Fruit fly (Drosophila melanogaster): ENCODE data around the gene CG14435.

Gene CG14435

dm6 chrX:6849178-6849956, 5.6 kb upstream of the CG14435 start, which contains the start of the genes Cht11 and CG4558 (continued):
- TF ChIP-seq CG14710 (tag; optimal IDR thresholded peaks at IDR 0.05) = peak; percentile 80
- peak; percentile 62 for TF ChIP-seq CG8290 (GFP tag; optimal IDR thresholded peaks at IDR 0.05)
- peak in 1 of 2 experiments; percentile 56 for TF ChIP-seq CG8290 (tag; optimal IDR thresholded peaks at IDR 0.05)
- no peak for TF ChIP-seq sim (GFP tag; IDR thresholded peaks at IDR 0.05)
- TF ChIP-seq CG11504 (tag; optimal IDR thresholded peaks at IDR 0.05) = peak; percentile 85
- peak; percentile 48 for TF ChIP-seq Ravus (GFP tag; IDR thresholded peaks at IDR 0.05)
- TF ChIP-seq CG13775 (GFP tag; optimal IDR thresholded peaks at IDR 0.05) = peak; percentile 80
- TF ChIP-seq CG12155 (GFP tag; optimal IDR thresholded peaks at IDR 0.05) = peak; percentile 80
- TF ChIP-seq gem (tag; optimal IDR thresholded peaks at IDR 0.05) = peak; percentile 92
- TF ChIP-seq CG6175 (GFP tag; IDR thresholded peaks at IDR 0.05) = peak; percentile 47; the same call in 1 of the 3 replicates
- 0 out of 2 replicates have a peak, but pooled peaks have one; percentile 38 for TF ChIP-seq inv (GFP tag; IDR thresholded peaks at IDR 0.05; ENCODE audit: partially characterized antibody)
- peak; percentile 45 for TF ChIP-seq CG3838 (GFP tag; optimal IDR thresholded peaks at IDR 0.05)
- TF ChIP-seq lmd (GFP tag; IDR thresholded peaks at IDR 0.05) = peak; percentile 87
- TF ChIP-seq HLH54F (GFP tag; optimal IDR thresholded peaks at IDR 0.05) = peak; percentile 63
- TF ChIP-seq en (GFP tag; optimal IDR thresholded peaks at IDR 0.05) = no peak
- peak; percentile 69 for TF ChIP-seq CG13123 (GFP tag; optimal IDR thresholded peaks at IDR 0.05)
- peak; percentile 71 for TF ChIP-seq cato (GFP tag; optimal IDR thresholded peaks at IDR 0.05; ENCODE audit: borderline replicate concordance)
- peak; percentile 7 for TF ChIP-seq CG6765 (GFP tag; optimal IDR thresholded peaks at IDR 0.05)
- TF ChIP-seq CG4854 (GFP tag; optimal IDR thresholded peaks at IDR 0.05) = peak; percentile 62
- peak; percentile 58; the same call in 1 of the 2 replicates for TF ChIP-seq CG32767 (GFP tag; IDR thresholded peaks at IDR 0.05)
- peak; percentile 54 for TF ChIP-seq stwl (tag; optimal IDR thresholded peaks at IDR 0.05)
- peak; percentile 52 for TF ChIP-seq Deaf1 (tag; optimal IDR thresholded peaks at IDR 0.05)
- peak; percentile 87 for TF ChIP-seq sisA (GFP tag; IDR thresholded peaks at IDR 0.05)
- no peak for TF ChIP-seq sima (GFP tag; optimal IDR thresholded peaks at IDR 0.05)
- peak; percentile 66 for TF ChIP-seq vfl (GFP tag; optimal IDR thresholded peaks at IDR 0.05)
- TF ChIP-seq bbx (GFP tag; IDR thresholded peaks at IDR 0.05; ENCODE audit: partially characterized antibody) = peak; percentile 50; the same call in 1 of the 2 replicates
- TF ChIP-seq CG6689 (GFP tag; IDR thresholded peaks at IDR 0.05) = peak; percentile 82
- TF ChIP-seq CG1832 (GFP tag; optimal IDR thresholded peaks at IDR 0.05) = no peak
- TF ChIP-seq NfI (GFP tag; optimal IDR thresholded peaks at IDR 0.05) = peak; percentile 80
- peak; percentile 71 for TF ChIP-seq fd96Cb (tag; optimal IDR thresholded peaks at IDR 0.05)
- TF ChIP-seq CG15514 (GFP tag; optimal IDR thresholded peaks at IDR 0.05) = peak; percentile 81
- 0 out of 3 replicates have a peak, but pooled peaks have one; percentile 45 for TF ChIP-seq CG2199 (GFP tag; IDR thresholded peaks at IDR 0.05)
- TF ChIP-seq Stat92E (GFP tag; optimal IDR thresholded peaks at IDR 0.05) = peak in 1 of 3 experiments; percentile 2
- peak; percentile 78 for TF ChIP-seq CG1602 (GFP tag; optimal IDR thresholded peaks at IDR 0.05)
- TF ChIP-seq Tbp (GFP tag; optimal IDR thresholded peaks at IDR 0.05) = no peak
- no peak for TF ChIP-seq ato (GFP tag; IDR thresholded peaks at IDR 0.05; ENCODE audit: partially characterized antibody)
- peak; percentile 24; the same call in 1 of the 2 replicates for TF ChIP-seq tna (GFP tag; IDR thresholded peaks at IDR 0.05; ENCODE audit: partially characterized antibody)
- no peak for TF ChIP-seq eyg (GFP tag; optimal IDR thresholded peaks at IDR 0.05)
- peak; percentile 62 for TF ChIP-seq zen (tag; optimal IDR thresholded peaks at IDR 0.05)
- 0 out of 3 replicates have a peak, but pooled peaks have one; percentile 42 for TF ChIP-seq hb (GFP tag; IDR thresholded peaks at IDR 0.05; ENCODE audit: partially characterized antibody)
- peak; percentile 67 for TF ChIP-seq cwo (GFP tag; optimal IDR thresholded peaks at IDR 0.05)
- TF ChIP-seq CG9437 (GFP tag; optimal IDR thresholded peaks at IDR 0.05) = peak; percentile 73
- peak; percentile 56 for TF ChIP-seq CG13624 (GFP tag; optimal IDR thresholded peaks at IDR 0.05)
- peak; percentile 68 for TF ChIP-seq gcm (GFP tag; optimal IDR thresholded peaks at IDR 0.05)
- TF ChIP-seq CG9727 (GFP tag; optimal IDR thresholded peaks at IDR 0.05) = peak; percentile 76
- TF ChIP-seq tx (GFP tag; optimal IDR thresholded peaks at IDR 0.05) = peak; percentile 53
- peak; percentile 36 for TF ChIP-seq wek (GFP tag; optimal IDR thresholded peaks at IDR 0.05)
- TF ChIP-seq Asciz (GFP tag; optimal IDR thresholded peaks at IDR 0.05) = peak; percentile 46

All from whole organism, embryonic.